Worm (Caenorhabditis elegans) whole organism, late embryonic: ENCODE data around the gene gst-7.

Experiments
- C08G9.2 ChIP-seq: sonication (generic microtip); optimal IDR thresholded peaks from 2 replicates; lab custom pipeline; 2016; ENCODE audit warnings: mild to moderate bottlenecking, missing genetic modification characterization, moderate library complexity, missing compliant biosample characterization
- C38D4.7 ChIP-seq: fragments of 200-800 bp; sonication (Bioruptor generic); optimal IDR thresholded peaks from 2 replicates; lab custom pipeline; 2018; ENCODE audit warnings: mild to moderate bottlenecking, missing genetic modification characterization, moderate library complexity, missing compliant biosample characterization
- K09A11.1 ChIP-seq: sonication (generic microtip); optimal IDR thresholded peaks from 2 replicates; lab custom pipeline; 2017; ENCODE audit warnings: antibody characterized with exemption, mild to moderate bottlenecking, missing genetic modification characterization, missing compliant biosample characterization; ENCODE audit not compliant: insufficient read depth
- T23F11.4 ChIP-seq: fragments of 200-800 bp; sonication (Bioruptor generic); optimal IDR thresholded peaks from 2 replicates; lab custom pipeline; 2018; ENCODE audit warnings: mild to moderate bottlenecking, missing genetic modification characterization, missing compliant biosample characterization
- ahr-1 ChIP-seq: sonication (generic microtip); optimal IDR thresholded peaks from 2 replicates; lab custom pipeline; 2016; ENCODE audit warnings: missing genetic modification characterization, missing compliant biosample characterization
- ama-1 ChIP-seq: fragments of 150-350 bp; optimal IDR thresholded peaks from 2 replicates; lab custom pipeline; 2014
- ceh-14 ChIP-seq: sonication (generic microtip); optimal IDR thresholded peaks from 2 replicates; lab custom pipeline; 2016; ENCODE audit warnings: missing genotype, missing genetic modification characterization, missing compliant biosample characterization
- ceh-22 ChIP-seq: sonication (generic microtip); optimal IDR thresholded peaks from 2 replicates; lab custom pipeline; 2017; ENCODE audit warnings: missing biosample characterization, missing genetic modification characterization
- ceh-30 ChIP-seq: fragments of 150-350 bp; optimal IDR thresholded peaks from 2 replicates; lab custom pipeline; 2014; ENCODE audit warnings: missing biosample characterization, missing genetic modification characterization
- ceh-45 ChIP-seq: fragments of 200-800 bp; sonication (Bioruptor generic); IDR thresholded peaks from 2 replicates; pipeline ENCODE4 v1.3.6; 2022; ENCODE audit warnings: missing genetic modification reagents, missing genetic modification characterization, missing compliant biosample characterization
- ceh-48 ChIP-seq: sonication (generic microtip); optimal IDR thresholded peaks from 2 replicates; lab custom pipeline; 2016; ENCODE audit warnings: missing genetic modification characterization, inconsistent platforms, missing compliant biosample characterization
- ceh-9 ChIP-seq: sonication (generic microtip); optimal IDR thresholded peaks from 2 replicates; lab custom pipeline; 2016; ENCODE audit warnings: mild to moderate bottlenecking, missing genetic modification characterization, inconsistent platforms, missing compliant biosample characterization
- che-1 ChIP-seq: sonication (generic microtip); optimal IDR thresholded peaks from 2 replicates; lab custom pipeline; 2016; ENCODE audit warnings: mild to moderate bottlenecking, missing genetic modification characterization, missing compliant biosample characterization
- elt-2 ChIP-seq: sonication (generic microtip); optimal IDR thresholded peaks from 2 replicates; lab custom pipeline; 2016; ENCODE audit warnings: missing genetic modification reagents, missing genetic modification characterization, missing compliant biosample characterization
- elt-4 ChIP-seq: sonication (generic microtip); optimal IDR thresholded peaks from 2 replicates; lab custom pipeline; 2016; ENCODE audit warnings: missing genetic modification characterization, missing compliant biosample characterization
- ets-4 ChIP-seq: sonication (generic microtip); optimal IDR thresholded peaks from 2 replicates; lab custom pipeline; 2016; ENCODE audit warnings: missing genetic modification characterization, missing compliant biosample characterization
- fkh-10 ChIP-seq: fragments of 150-350 bp; optimal IDR thresholded peaks from 2 replicates; lab custom pipeline; 2014; ENCODE audit warnings: missing biosample characterization, missing genetic modification reagents, missing genetic modification characterization
- hlh-13 ChIP-seq: fragments of 200-800 bp; sonication (Bioruptor generic); optimal IDR thresholded peaks from 2 replicates; lab custom pipeline; 2018; ENCODE audit warnings: mild to moderate bottlenecking, missing genetic modification characterization, missing compliant biosample characterization
- hlh-6 ChIP-seq: sonication (generic microtip); optimal IDR thresholded peaks from 2 replicates; lab custom pipeline; 2016; ENCODE audit warnings: missing genotype, missing genetic modification characterization, missing compliant biosample characterization
- hlh-8 ChIP-seq: sonication (generic microtip); optimal IDR thresholded peaks from 2 replicates; lab custom pipeline; 2016; ENCODE audit warnings: missing genotype, missing genetic modification characterization, missing compliant biosample characterization
- lim-6 ChIP-seq: sonication (generic microtip); optimal IDR thresholded peaks from 2 replicates; lab custom pipeline; 2016; ENCODE audit warnings: missing genetic modification characterization, missing compliant biosample characterization
- lin-11 ChIP-seq: fragments of 200-800 bp; sonication (Bioruptor generic); optimal IDR thresholded peaks from 2 replicates; lab custom pipeline; 2018; ENCODE audit warnings: mild to moderate bottlenecking, missing genetic modification characterization, missing compliant biosample characterization
- nfya-1 ChIP-seq: sonication (generic microtip); optimal IDR thresholded peaks from 2 replicates; lab custom pipeline; 2017; ENCODE audit warnings: missing genetic modification characterization, mild to moderate bottlenecking, missing compliant biosample characterization, antibody characterized with exemption, moderate library complexity
- nhr-232 ChIP-seq: sonication (generic microtip); optimal IDR thresholded peaks from 2 replicates; lab custom pipeline; 2016; ENCODE audit warnings: missing genetic modification characterization, missing compliant biosample characterization
- odd-2 ChIP-seq: sonication (generic microtip); optimal IDR thresholded peaks from 2 replicates; lab custom pipeline; 2017; ENCODE audit warnings: antibody characterized with exemption, mild to moderate bottlenecking, missing genetic modification characterization, missing compliant biosample characterization
- pag-3 ChIP-seq: sonication (generic microtip); optimal IDR thresholded peaks from 2 replicates; lab custom pipeline; 2016; ENCODE audit warnings: missing compliant biosample characterization, missing genetic modification characterization, borderline replicate concordance
- pat-9 ChIP-seq: fragments of 200-800 bp; sonication (Bioruptor generic); optimal IDR thresholded peaks from 2 replicates; lab custom pipeline; 2018; ENCODE audit warnings: mild to moderate bottlenecking, missing genetic modification characterization, moderate library complexity, missing compliant biosample characterization
- pax-1 ChIP-seq: fragments of 150-350 bp; optimal IDR thresholded peaks from 2 replicates; lab custom pipeline; 2014; ENCODE audit warnings: missing biosample characterization, missing genetic modification characterization
- pha-2 ChIP-seq: sonication (generic microtip); optimal IDR thresholded peaks from 2 replicates; lab custom pipeline; 2017; ENCODE audit warnings: mild to moderate bottlenecking, missing genetic modification characterization, missing compliant biosample characterization
- ref-2 ChIP-seq: sonication (generic microtip); optimal IDR thresholded peaks from 2 replicates; lab custom pipeline; 2016; ENCODE audit warnings: missing genetic modification characterization, missing compliant biosample characterization
- rnt-1 ChIP-seq: sonication (generic microtip); optimal IDR thresholded peaks from 2 replicates; lab custom pipeline; 2016; ENCODE audit warnings: missing genetic modification characterization, missing compliant biosample characterization
- sox-2 ChIP-seq: fragments of 200-800 bp; sonication (Bioruptor generic); IDR thresholded peaks from 2 replicates; pipeline ENCODE4 v1.3.6; 2022; ENCODE audit warnings: missing genetic modification reagents, missing genetic modification characterization, missing compliant biosample characterization
- sox-4 ChIP-seq: sonication (generic microtip); optimal IDR thresholded peaks from 2 replicates; lab custom pipeline; 2017; ENCODE audit warnings: mild to moderate bottlenecking, missing genetic modification characterization, inconsistent platforms, missing compliant biosample characterization
- tbx-2 ChIP-seq: sonication (generic microtip); optimal IDR thresholded peaks from 2 replicates; lab custom pipeline; 2016; ENCODE audit warnings: missing genetic modification characterization, missing compliant biosample characterization
- tbx-7 ChIP-seq: sonication (generic microtip); optimal IDR thresholded peaks from 2 replicates; lab custom pipeline; 2016; ENCODE audit warnings: missing genotype, missing genetic modification characterization, missing compliant biosample characterization
- ttx-3 ChIP-seq: sonication (generic microtip); optimal IDR thresholded peaks from 2 replicates; lab custom pipeline; 2016; ENCODE audit warnings: missing genetic modification reagents, missing genetic modification characterization, missing compliant biosample characterization
- unc-3 ChIP-seq, 2 experiments: fragments of 200-800 bp in 1 of 2; sonication (Bioruptor generic) in 1 of 2; sonication (generic microtip) in 1 of 2; conservative IDR thresholded peaks in 1 of 2; optimal IDR thresholded peaks in 1 of 2; 2 replicates each; pipeline versions ENCODE4 v1.3.6 to Lab custom; 2016 to 2022; ENCODE audit warnings: missing compliant biosample characterization in 2 of 2, missing genetic modification characterization in 2 of 2, missing genetic modification reagents in 1 of 2
- unc-42 ChIP-seq: sonication (generic microtip); optimal IDR thresholded peaks from 2 replicates; lab custom pipeline; 2016; ENCODE audit warnings: missing genotype, missing genetic modification characterization, missing compliant biosample characterization
- ztf-16 ChIP-seq: sonication (generic microtip); optimal IDR thresholded peaks from 2 replicates; lab custom pipeline; 2017; ENCODE audit warnings: missing genetic modification characterization, missing compliant biosample characterization

The gst-7 gene

DNA sequence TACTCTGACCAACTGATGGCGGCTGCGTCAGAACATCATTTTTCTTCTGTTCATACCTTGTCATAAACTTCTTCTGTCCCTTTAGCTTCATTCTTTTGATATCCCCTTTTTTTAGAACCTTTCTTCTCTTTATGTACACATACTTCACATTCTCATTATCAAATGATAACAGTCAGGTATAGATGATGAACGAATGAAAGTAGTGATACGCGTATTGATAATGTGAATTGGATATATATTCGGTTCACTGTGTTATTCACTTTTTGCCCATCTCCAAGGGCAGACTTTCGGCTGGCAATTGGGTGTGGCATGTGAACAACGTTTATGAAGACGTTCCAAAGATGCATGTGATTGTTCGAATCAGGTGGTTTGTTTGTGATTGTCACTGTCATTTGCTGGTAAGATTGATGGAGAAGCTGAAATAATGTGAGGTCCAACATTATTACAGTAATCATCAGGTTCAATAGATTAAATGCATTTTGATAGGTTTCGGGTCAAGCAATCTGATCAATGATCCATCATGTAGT is 7.5 kb upstream of the gst-7 start, which contains the start of gene F11G11.15:
Gene F11G11.15, plus strand, starts transcription at position 511 of the 527 bp plus-strand sequence.
- no peak for TF ChIP-seq C08G9.2
- TF ChIP-seq tbx-7 (tag; lab: Kevin White, UChicago) = no peak
- no peak for TF ChIP-seq T23F11.4 (GFP tag; lab: Kevin White, UChicago)
- TF ChIP-seq tbx-2 = no peak
- TF ChIP-seq unc-42 (tag; lab: Kevin White, UChicago) = no peak
- TF ChIP-seq ceh-45 (GFP tag; lab: Robert Waterston, UW) = no peak
- no peak for TF ChIP-seq odd-2
- no peak for TF ChIP-seq hlh-6 (tag; lab: Kevin White, UChicago)

DNA sequence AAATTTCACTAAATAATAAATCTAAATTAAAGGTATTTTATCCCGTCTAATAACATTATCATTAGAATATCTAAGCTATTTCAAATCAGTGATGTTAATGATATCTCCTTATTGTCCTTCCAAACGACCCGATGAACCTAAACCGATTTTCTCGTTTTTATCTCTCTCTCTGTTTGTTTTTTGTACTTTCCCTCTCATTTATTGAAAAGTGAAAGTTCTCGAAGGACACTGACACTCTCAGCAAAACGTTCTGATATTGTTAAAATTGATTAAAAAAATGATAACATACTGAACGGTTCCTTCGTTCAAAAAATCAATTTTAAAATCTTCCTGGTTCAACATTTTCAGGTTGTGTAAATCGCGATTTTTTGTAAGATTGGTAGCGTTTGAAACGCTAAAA is 5.8 kb upstream of the gst-7 start, which contains the start of gene F11G11.13:
Gene F11G11.13, minus strand, starts transcription at position 89 of the 400 bp plus-strand sequence.
- TF ChIP-seq pag-3 (tag; lab: Kevin White, UChicago) (no peak), C38D4.7 (GFP tag; lab: Kevin White, UChicago) (no peak), rnt-1 (tag; lab: Kevin White, UChicago) (no peak), che-1 (tag; lab: Kevin White, UChicago) (no peak), ceh-22 (tag; lab: Kevin White, UChicago) (no peak), ceh-14 (tag; lab: Kevin White, UChicago) (no peak), sox-4 (tag; lab: Kevin White, UChicago) (no peak), T23F11.4 (GFP tag; lab: Kevin White, UChicago) (no peak), ets-4 (tag; lab: Kevin White, UChicago) (no peak), fkh-10 (GFP tag; lab: Kevin White, UChicago) (no peak), hlh-13 (GFP tag; lab: Kevin White, UChicago) (no peak)
- TF ChIP-seq, all 69 proteins: peak for 0

DNA sequence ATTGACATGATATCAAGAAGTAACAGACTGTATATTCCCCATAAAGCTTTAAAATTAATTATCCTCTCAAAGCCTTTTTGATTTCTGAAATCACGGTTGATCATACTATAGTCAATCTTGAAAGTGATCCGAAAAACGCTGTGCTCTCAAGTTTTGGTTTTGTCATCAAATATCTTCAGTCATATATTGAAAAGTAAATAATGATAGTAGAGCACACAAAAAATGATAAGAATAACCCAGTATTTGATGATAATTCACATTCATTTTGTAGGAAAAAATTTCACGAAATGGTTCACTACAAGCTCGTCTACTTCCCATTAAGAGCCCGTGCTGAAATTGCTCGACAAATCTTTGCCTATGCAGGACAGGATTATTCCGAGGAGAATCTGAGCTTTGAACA is 2.2 kb upstream of the gst-7 start, which contains the start of gene gst-6:
Gene gst-6, plus strand, starts transcription at position 263 of the 400 bp plus-strand sequence.
- no peak for TF ChIP-seq fkh-10 (GFP tag; lab: Kevin White, UChicago)
- TF ChIP-seq elt-2 = peak; percentile 30

DNA sequence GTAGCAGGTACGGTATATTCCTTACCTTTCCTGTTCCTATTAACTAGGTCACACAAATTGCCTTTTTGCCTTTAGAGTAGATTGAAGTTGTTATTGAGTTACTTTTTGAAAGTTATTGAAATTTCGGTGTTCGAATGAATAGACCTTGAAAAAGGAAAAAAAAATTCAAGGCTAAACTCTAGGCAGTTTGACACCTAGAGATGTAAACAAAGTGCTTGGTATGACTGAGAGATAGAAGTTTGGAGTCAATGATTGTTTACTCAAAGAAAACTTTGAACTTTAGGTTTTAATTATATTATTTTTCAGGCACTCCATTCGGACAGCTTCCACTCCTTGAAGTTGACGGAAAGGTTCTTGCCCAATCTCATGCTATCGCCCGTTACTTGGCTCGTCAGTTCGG is 636 bp downstream of the gst-7 start:
- TF ChIP-seq fkh-10 (GFP tag; lab: Kevin White, UChicago) (no peak), T23F11.4 (GFP tag; lab: Kevin White, UChicago) (no peak), elt-4 (tag; lab: Kevin White, UChicago) (no peak), pat-9 (tag; lab: Kevin White, UChicago) (no peak), pha-2 (no peak), ceh-30 (tag; lab: Kevin White, UChicago) (no peak), nhr-232 (tag; lab: Kevin White, UChicago) (no peak), sox-4 (tag; lab: Kevin White, UChicago) (no peak), hlh-8 (tag; lab: Kevin White, UChicago) (no peak), K09A11.1 (tag; lab: Kevin White, UChicago) (no peak), ahr-1 (tag; lab: Kevin White, UChicago) (no peak), ama-1 (lab: Kevin White, UChicago) (no peak), hlh-6 (tag; lab: Kevin White, UChicago) (no peak), lim-6 (tag; lab: Kevin White, UChicago) (no peak), pax-1 (no peak), ceh-48 (tag; lab: Kevin White, UChicago) (no peak), ceh-9 (tag; lab: Kevin White, UChicago) (no peak)
- TF ChIP-seq, all 69 proteins: peak for 0

DNA sequence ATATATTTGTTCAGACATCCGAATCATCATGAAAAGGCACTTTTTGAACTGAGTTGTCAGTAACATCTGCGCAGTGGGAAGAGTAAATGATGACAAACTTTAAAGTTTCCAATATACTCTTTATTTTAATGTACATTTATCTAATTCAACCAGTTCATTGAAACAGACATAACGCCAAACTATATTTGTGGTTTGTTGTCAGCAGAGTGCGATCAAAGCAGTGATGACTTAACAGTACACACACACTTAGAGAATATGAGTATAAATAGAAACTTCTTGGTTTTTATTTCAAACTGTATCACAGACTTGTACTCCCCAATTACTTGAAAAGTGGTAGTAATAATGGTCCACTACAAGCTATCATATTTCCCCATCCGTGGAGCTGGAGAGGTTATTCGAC is 1.6 kb downstream of the gst-7 start, which contains the start of gene gst-8:
Gene gst-8, plus strand, starts transcription at position 301 of the 400 bp plus-strand sequence.
- no peak for TF ChIP-seq ceh-14 (tag; lab: Kevin White, UChicago)
- TF ChIP-seq elt-2 = no peak
- no peak for TF ChIP-seq C08G9.2
- no peak for TF ChIP-seq pax-1
- TF ChIP-seq lin-11 (tag; lab: Kevin White, UChicago) = no peak
- TF ChIP-seq ceh-22 (tag; lab: Kevin White, UChicago) = no peak
- TF ChIP-seq ztf-16 (tag; lab: Kevin White, UChicago) = no peak
- no peak for TF ChIP-seq ceh-48 (tag; lab: Kevin White, UChicago)
- TF ChIP-seq ttx-3 = no peak
- no peak for TF ChIP-seq hlh-6 (tag; lab: Kevin White, UChicago)
- no peak for TF ChIP-seq hlh-8 (tag; lab: Kevin White, UChicago)
- no peak for TF ChIP-seq nfya-1 (tag; lab: Kevin White, UChicago)
- no peak for TF ChIP-seq unc-3 (GFP tag; conservative IDR thresholded peaks at IDR 0.05; lab: Robert Waterston, UW)
- TF ChIP-seq unc-3 (tag; optimal IDR thresholded peaks at IDR 0.05; lab: Kevin White, UChicago) = no peak
- TF ChIP-seq ref-2 (tag; lab: Kevin White, UChicago) = no peak
- TF ChIP-seq sox-2 = no peak
- no peak for TF ChIP-seq tbx-2
- TF ChIP-seq T23F11.4 (GFP tag; lab: Kevin White, UChicago) = no peak
- no peak for TF ChIP-seq K09A11.1 (tag; lab: Kevin White, UChicago)
- no peak for TF ChIP-seq ahr-1 (tag; lab: Kevin White, UChicago)
- TF ChIP-seq, all 69 proteins: peak for 0
